Worm (Caenorhabditis elegans) whole organism, midembryonic: ENCODE measurements around the gene ZK632.14.

Experiments used
- flt-1 ChIP-seq: fragments of 200-800 bp; sonication (Bioruptor generic); IDR thresholded peaks from 2 replicates; pipeline ENCODE4 v1.3.6; 2022; ENCODE audit warnings: missing genetic modification characterization, missing compliant biosample characterization
- ztf-23 ChIP-seq: fragments of 200-800 bp; sonication (Bioruptor generic); IDR thresholded peaks from 2 replicates; pipeline ENCODE4 v1.3.6; 2022; ENCODE audit warnings: missing genetic modification reagents, missing genetic modification characterization, missing compliant biosample characterization

ce11 chrIII:9822942-9823341 lies 9.7 kb downstream of the ZK632.14 start, which contains the start of gene arl-5:
- no peak for TF ChIP-seq flt-1
- TF ChIP-seq ztf-23 (GFP tag; lab: Robert Waterston, UW) = no peak
